Fruit fly (Drosophila melanogaster): ENCODE data around the gene bib.

dm6 chr2L:9949178-9950062, 35.0 kb upstream of the bib start:
- TF ChIP-seq CG10348 (GFP tag; IDR thresholded peaks at IDR 0.05): no peak
- no peak for TF ChIP-seq fd96Ca (GFP tag; IDR thresholded peaks at IDR 0.05)
- TF ChIP-seq rn (GFP tag; IDR thresholded peaks at IDR 0.05): no peak
- no peak for TF ChIP-seq CG8159 (tag; optimal IDR thresholded peaks at IDR 0.05)
- no peak for TF ChIP-seq gl (tag; optimal IDR thresholded peaks at IDR 0.05)
- TF ChIP-seq EcR (GFP tag; optimal IDR thresholded peaks at IDR 0.05): no peak
- TF ChIP-seq CG4496 (GFP tag; IDR thresholded peaks at IDR 0.05): no peak
- TF ChIP-seq CG17806 (tag; optimal IDR thresholded peaks at IDR 0.05): no peak
- TF ChIP-seq Ets98B (GFP tag; IDR thresholded peaks at IDR 0.05): no peak; the same call in 1 of the 2 replicates
- TF ChIP-seq Snoo (tag; optimal IDR thresholded peaks at IDR 0.05): no peak
- peak; percentile 2 for TF ChIP-seq Pif1A (GFP tag; optimal IDR thresholded peaks at IDR 0.05)
- no peak for TF ChIP-seq D1 (tag; optimal IDR thresholded peaks at IDR 0.05)
- TF ChIP-seq CG32121 (GFP tag; IDR thresholded peaks at IDR 0.05): no peak
- no peak for TF ChIP-seq CG9948 (tag; optimal IDR thresholded peaks at IDR 0.05)
